Worm (Caenorhabditis elegans): ENCODE results near the gene nlp-18.

DNA sequence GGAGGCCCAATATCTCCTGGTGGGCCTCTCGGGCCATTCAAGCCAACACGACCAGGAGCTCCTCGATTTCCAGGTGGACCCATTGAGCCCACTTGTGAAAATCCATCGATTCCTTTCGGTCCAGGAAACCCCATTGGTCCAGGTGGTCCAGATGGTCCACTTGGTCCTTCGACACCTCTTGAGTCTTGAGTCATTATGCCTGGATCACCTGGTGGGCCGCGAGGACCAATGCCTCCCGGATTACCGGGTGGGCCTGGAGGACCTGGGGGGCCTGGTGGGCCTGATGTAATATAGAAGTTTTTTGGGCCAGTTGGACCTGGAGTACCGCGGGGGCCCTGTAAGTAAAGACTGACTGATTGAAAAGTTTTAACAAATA lies 14.0 kb upstream of the nlp-18 start:
- TF ChIP-seq nfya-1 (tag; optimal IDR thresholded peaks at IDR 0.05; ENCODE audit: insufficient read depth) (no peak), pqm-1 (tag; optimal IDR thresholded peaks at IDR 0.05) (no peak), nhr-11 (tag; optimal IDR thresholded peaks at IDR 0.05) (no peak), lin-15B (tag; optimal IDR thresholded peaks at IDR 0.05) (no peak), ama-1 (optimal IDR thresholded peaks at IDR 0.05) (no peak), elt-1 (tag; optimal IDR thresholded peaks at IDR 0.05) (no peak), egl-27 (tag; optimal IDR thresholded peaks at IDR 0.05) (no peak), nhr-25 (tag; optimal IDR thresholded peaks at IDR 0.05) (no peak), skn-1 (tag; optimal IDR thresholded peaks at IDR 0.05) (no peak), nhr-77 (tag; optimal IDR thresholded peaks at IDR 0.05) (no peak), nhr-23 (tag; optimal IDR thresholded peaks at IDR 0.05) (no peak), elt-2 (tag; optimal IDR thresholded peaks at IDR 0.05) (no peak), sea-2 (GFP tag; optimal IDR thresholded peaks at IDR 0.05) (no peak)
